Fruit fly (Drosophila melanogaster) whole organism, prepupa: Measurements from ENCODE around the gene yellow-f2.
A peak's percentile ranks its signal among the peaks of the same experiment; 100 is the strongest.

ENCODE experiments used
- Blimp-1 ChIP-seq: fragments of 200-800 bp; sonication (Bioruptor generic); optimal IDR thresholded peaks from 3 replicates; lab custom pipeline; 2017; ENCODE audit warnings: missing biosample characterization, missing genetic modification characterization, mild to moderate bottlenecking, moderate library complexity, missing genetic modification reagents
- CG11294 ChIP-seq: fragments of 200-800 bp; sonication (Bioruptor generic); IDR thresholded peaks from 2 replicates; pipeline ENCODE4 v1.3.6; 2022; ENCODE audit warnings: missing biosample characterization, missing genetic modification characterization
- CG11762 ChIP-seq: fragments of 200-800 bp; sonication (Bioruptor generic); optimal IDR thresholded peaks from 3 replicates; lab custom pipeline; 2016; ENCODE audit warnings: missing biosample characterization, missing genetic modification characterization; ENCODE audit not compliant: insufficient read depth
- CG15336 ChIP-seq: fragments of 200-800 bp; sonication (Bioruptor generic); IDR thresholded peaks from 2 replicates; pipeline ENCODE4 v1.3.6; 2022; ENCODE audit warnings: missing biosample characterization, missing genetic modification characterization
- CG1621 ChIP-seq: fragments of 200-800 bp; sonication (Bioruptor generic); optimal IDR thresholded peaks from 3 replicates; lab custom pipeline; 2018; ENCODE audit warnings: missing biosample characterization, mild to moderate bottlenecking, missing genetic modification characterization
- CG16779 ChIP-seq: fragments of 200-800 bp; sonication (Bioruptor generic); optimal IDR thresholded peaks from 3 replicates; lab custom pipeline; 2017; ENCODE audit warnings: missing biosample characterization, mild to moderate bottlenecking, missing genetic modification characterization
- CG3032 ChIP-seq: fragments of 200-800 bp; optimal IDR thresholded peaks from 2 replicates; lab custom pipeline; 2019; ENCODE audit warnings: missing biosample characterization, mild to moderate bottlenecking, missing genetic modification characterization, moderate library complexity
- CG34406 ChIP-seq: fragments of 200-800 bp; sonication (Bioruptor generic); optimal IDR thresholded peaks from 3 replicates; lab custom pipeline; 2016; ENCODE audit warnings: missing biosample characterization, missing genetic modification characterization
- CG6163 ChIP-seq: fragments of 200-800 bp; sonication (Bioruptor generic); IDR thresholded peaks from 3 replicates; pipeline ENCODE4 v1.3.6; 2022; ENCODE audit warnings: missing biosample characterization, missing genetic modification characterization
- CG6276 ChIP-seq: fragments of 200-800 bp; sonication (Bioruptor generic); optimal IDR thresholded peaks from 2 replicates; lab custom pipeline; 2017; ENCODE audit warnings: missing biosample characterization, mild to moderate bottlenecking, missing genetic modification characterization
- CG6808 ChIP-seq: fragments of 200-800 bp; sonication (Bioruptor generic); optimal IDR thresholded peaks from 3 replicates; lab custom pipeline; 2017; ENCODE audit warnings: missing biosample characterization, missing genetic modification characterization, mild to moderate bottlenecking, moderate library complexity, missing genetic modification reagents
- CG6854 ChIP-seq: fragments of 200-800 bp; sonication (Bioruptor generic); optimal IDR thresholded peaks from 2 replicates; lab custom pipeline; 2017; ENCODE audit warnings: missing biosample characterization, mild to moderate bottlenecking, missing genetic modification characterization
- CG7368 ChIP-seq: fragments of 200-800 bp; sonication (Bioruptor generic); optimal IDR thresholded peaks from 3 replicates; lab custom pipeline; 2016; ENCODE audit warnings: missing biosample characterization, missing genetic modification characterization
- CG8119 ChIP-seq: fragments of 200-800 bp; sonication (Bioruptor generic); IDR thresholded peaks from 3 replicates; pipeline ENCODE4 v1.3.6; 2022; ENCODE audit warnings: missing biosample characterization, missing genetic modification characterization
- CG8319 ChIP-seq: fragments of 200-800 bp; sonication (Bioruptor generic); optimal IDR thresholded peaks from 3 replicates; lab custom pipeline; 2016; ENCODE audit warnings: missing biosample characterization, missing genetic modification characterization
- Eip75B ChIP-seq: fragments of 200-800 bp; sonication (Bioruptor generic); optimal IDR thresholded peaks from 3 replicates; lab custom pipeline; 2016; ENCODE audit warnings: missing biosample characterization, missing genetic modification characterization
- Eip78C ChIP-seq: fragments of 200-800 bp; sonication (Bioruptor generic); peaks from one replicate; lab custom pipeline; 2016; ENCODE audit warnings: missing biosample characterization, missing genetic modification characterization
- Eip93F ChIP-seq: fragments of 200-800 bp; sonication (Bioruptor generic); optimal IDR thresholded peaks from 2 replicates; lab custom pipeline; 2016; ENCODE audit warnings: missing biosample characterization, mild to moderate bottlenecking, missing genetic modification characterization
- Ets21C ChIP-seq: fragments of 200-800 bp; sonication (Bioruptor generic); optimal IDR thresholded peaks from 3 replicates; lab custom pipeline; 2016; ENCODE audit warnings: missing biosample characterization, missing genetic modification characterization
- Ets96B ChIP-seq: fragments of 200-800 bp; optimal IDR thresholded peaks from 2 replicates; lab custom pipeline; 2019; ENCODE audit warnings: missing biosample characterization, mild to moderate bottlenecking, missing genetic modification characterization, moderate library complexity
- Gug ChIP-seq: fragments of 200-800 bp; sonication (Bioruptor generic); IDR thresholded peaks from 2 replicates; pipeline ENCODE4 v1.3.6; 2022; ENCODE audit warnings: missing biosample characterization, missing genetic modification characterization
- Hr38 ChIP-seq: sonication (Bioruptor generic); optimal IDR thresholded peaks from 2 replicates; lab custom pipeline; 2016; ENCODE audit warnings: missing biosample characterization, missing genetic modification characterization
- Hr4 ChIP-seq: fragments of 200-800 bp; sonication (Bioruptor generic); optimal IDR thresholded peaks from 3 replicates; lab custom pipeline; 2016; ENCODE audit warnings: missing biosample characterization, missing genetic modification characterization
- OdsH ChIP-seq: fragments of 200-800 bp; sonication (Bioruptor generic); optimal IDR thresholded peaks from 3 replicates; lab custom pipeline; 2016; ENCODE audit warnings: missing biosample characterization, missing genetic modification characterization
- Sox14 ChIP-seq: fragments of 200-800 bp; sonication (Bioruptor generic); optimal IDR thresholded peaks from 3 replicates; lab custom pipeline; 2016; ENCODE audit warnings: missing biosample characterization, missing genetic modification characterization
- cyc ChIP-seq: fragments of 200-800 bp; sonication (Bioruptor generic); optimal IDR thresholded peaks from 3 replicates; lab custom pipeline; 2016; ENCODE audit warnings: missing biosample characterization, missing genetic modification characterization
- dac ChIP-seq: fragments of 200-800 bp; sonication (Bioruptor generic); optimal IDR thresholded peaks from 2 replicates; lab custom pipeline; 2017; ENCODE audit warnings: missing biosample characterization, mild to moderate bottlenecking, missing genetic modification characterization
- dsx ChIP-seq: fragments of 200-800 bp; optimal IDR thresholded peaks from 3 replicates; lab custom pipeline; 2019; ENCODE audit warnings: missing biosample characterization, mild to moderate bottlenecking, missing genetic modification characterization, moderate library complexity; ENCODE audit not compliant: poor library complexity, severe bottlenecking
- esn ChIP-seq: fragments of 200-800 bp; sonication (Bioruptor generic); optimal IDR thresholded peaks from 2 replicates; lab custom pipeline; 2016; ENCODE audit warnings: missing biosample characterization, mild to moderate bottlenecking, missing genetic modification characterization, moderate library complexity
- fd85E ChIP-seq: fragments of 200-800 bp; sonication (Bioruptor generic); optimal IDR thresholded peaks from 3 replicates; lab custom pipeline; 2016; ENCODE audit warnings: missing biosample characterization, missing genetic modification characterization
- lz ChIP-seq: fragments of 200-800 bp; sonication (Bioruptor generic); optimal IDR thresholded peaks from 3 replicates; lab custom pipeline; 2016; ENCODE audit warnings: missing biosample characterization, missing genetic modification characterization
- net ChIP-seq: fragments of 200-800 bp; sonication (Bioruptor generic); optimal IDR thresholded peaks from 3 replicates; lab custom pipeline; 2016; ENCODE audit warnings: missing biosample characterization, missing genetic modification characterization
- salr ChIP-seq, 2 experiments: fragments of 200-800 bp; sonication (Bioruptor generic); optimal IDR thresholded peaks; 3 replicates each; lab custom pipeline; 2016 to 2018; ENCODE audit warnings: missing biosample characterization in 2 of 2, missing genetic modification characterization in 2 of 2, mild to moderate bottlenecking in 1 of 2
- ss ChIP-seq, 2 experiments: fragments of 200-800 bp; sonication (Bioruptor generic); optimal IDR thresholded peaks; 2 replicates in 1 of 2; 3 replicates in 1 of 2; lab custom pipeline; 2017 to 2018; ENCODE audit warnings: mild to moderate bottlenecking in 2 of 2, missing biosample characterization in 2 of 2, missing genetic modification characterization in 2 of 2, moderate library complexity in 1 of 2
- svp ChIP-seq: fragments of 200-800 bp; sonication (Bioruptor generic); peaks from one replicate; lab custom pipeline; 2016; ENCODE audit warnings: missing biosample characterization, missing genetic modification characterization
- topi ChIP-seq: fragments of 200-800 bp; sonication (Bioruptor generic); optimal IDR thresholded peaks from 3 replicates; lab custom pipeline; 2016; ENCODE audit warnings: missing biosample characterization, missing genetic modification characterization
- vri ChIP-seq: fragments of 200-800 bp; sonication (Bioruptor generic); optimal IDR thresholded peaks from 3 replicates; lab custom pipeline; 2016; ENCODE audit warnings: missing biosample characterization, mild to moderate bottlenecking, missing genetic modification characterization

yellow-f2 gene

dm6 chr3R:13012351-13012750 lies 17.4 kb upstream of the yellow-f2 start (continued):
- peak; percentile 49 for TF ChIP-seq CG3032 (tag; lab: Kevin White, UChicago)
- peak; percentile 77 for TF ChIP-seq OdsH (GFP tag; lab: Kevin White, UChicago)
- peak; percentile 80 for TF ChIP-seq Gug (GFP tag; lab: Robert Waterston, UW)
- peak; percentile 56 for TF ChIP-seq CG34406
- TF ChIP-seq dac (GFP tag; lab: Kevin White, UChicago): peak; percentile 77
- TF ChIP-seq Ets96B (tag; lab: Kevin White, UChicago): peak; percentile 63
- TF ChIP-seq CG11294 (GFP tag; lab: Robert Waterston, UW): peak; percentile 51
- TF ChIP-seq fd85E (GFP tag; lab: Kevin White, UChicago): no peak
- TF ChIP-seq svp (GFP tag; lab: Kevin White, UChicago): peak; percentile 87
- TF ChIP-seq CG6276 (GFP tag; lab: Kevin White, UChicago): peak; percentile 77
- peak; percentile 63 for TF ChIP-seq CG8319
- TF ChIP-seq, all 60 proteins: peak for 55

- no peak for TF ChIP-seq Hr38 (GFP tag; lab: Kevin White, UChicago)
- TF ChIP-seq ss (GFP tag; optimal IDR thresholded peaks at IDR 0.05; lab: Kevin White, UChicago): peak in 1 of 2 experiments; percentile 31
- no peak for TF ChIP-seq cyc (GFP tag; lab: Kevin White, UChicago)
- peak; percentile 15 for TF ChIP-seq CG16779 (tag; lab: Kevin White, UChicago)
- peak; percentile 92 for TF ChIP-seq CG1621 (tag; lab: Kevin White, UChicago)
- TF ChIP-seq CG6854 (GFP tag; lab: Kevin White, UChicago): peak; percentile 40
- no peak for TF ChIP-seq CG11762 (GFP tag; lab: Kevin White, UChicago)
- TF ChIP-seq svp (GFP tag; lab: Kevin White, UChicago): no peak
- 0 out of 3 replicates have a peak, but pooled peaks have one; percentile 26 for TF ChIP-seq CG8119
- TF ChIP-seq, all 60 proteins: peak for 5
Measured at dm6 chr3R:13011621-13011963, 16.6 kb upstream of the yellow-f2 start, which contains the start of gene CtBP. TSS of gene CtBP (plus strand) at chr3R:13011649.

DNA sequence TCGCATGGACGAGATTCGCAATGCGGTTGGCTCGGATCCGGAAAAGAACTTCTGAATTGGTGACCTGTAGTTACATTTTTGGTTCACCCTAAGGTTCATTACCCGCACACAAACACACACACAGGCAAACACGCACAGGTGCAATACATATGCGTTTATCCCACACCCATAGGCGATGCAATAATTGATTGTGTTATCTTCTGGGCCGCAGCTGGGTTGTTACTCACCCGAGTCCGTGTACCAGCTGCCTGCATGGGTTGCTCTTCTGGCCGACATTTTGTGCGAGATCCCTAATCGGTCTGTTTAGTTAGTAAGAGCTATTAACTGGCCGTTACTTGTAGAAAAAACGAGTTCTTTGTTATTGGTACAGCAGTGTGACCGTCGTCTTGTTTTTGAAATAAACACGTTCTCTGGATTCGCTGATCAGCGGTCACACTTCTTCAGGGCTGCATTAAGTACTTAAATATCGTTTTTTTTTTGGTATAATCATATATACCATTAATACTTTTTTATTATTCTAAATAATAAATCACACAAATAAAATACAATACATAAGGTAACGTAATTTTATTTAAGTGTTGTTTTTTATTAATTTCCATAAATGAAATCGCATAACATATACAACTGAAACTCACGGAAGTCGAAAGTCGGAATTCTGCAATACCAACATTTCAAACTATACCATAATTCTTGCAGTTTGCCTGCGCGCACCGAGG lies 16.1 kb upstream of the yellow-f2 start, which contains the start of gene CG8031:
Gene CG8031, minus strand, starts transcription at position 406 of the 716 bp plus-strand sequence.
- TF ChIP-seq Eip78C (GFP tag; lab: Kevin White, UChicago): peak; percentile 31
- no peak for TF ChIP-seq CG16779 (tag; lab: Kevin White, UChicago)
- TF ChIP-seq esn (GFP tag; lab: Kevin White, UChicago): no peak
- TF ChIP-seq CG8119: 0 out of 3 replicates have a peak, but pooled peaks have one; percentile 28
- no peak for TF ChIP-seq OdsH (GFP tag; lab: Kevin White, UChicago)
- 0 out of 2 replicates have a peak, but pooled peaks have one; percentile 17 for TF ChIP-seq CG15336 (GFP tag; lab: Robert Waterston, UW)
- TF ChIP-seq CG6163: peak; percentile 50; the same call in 1 of the 3 replicates
- no peak for TF ChIP-seq lz (GFP tag; lab: Kevin White, UChicago)
- no peak for TF ChIP-seq salr (GFP tag; optimal IDR thresholded peaks at IDR 0.05; lab: Kevin White, UChicago)
- TF ChIP-seq fd85E (GFP tag; lab: Kevin White, UChicago): no peak
- TF ChIP-seq CG8319: peak; percentile 21
- peak; percentile 87 for TF ChIP-seq Sox14
- no peak for TF ChIP-seq CG7368 (GFP tag; lab: Kevin White, UChicago)
- TF ChIP-seq CG6854 (GFP tag; lab: Kevin White, UChicago): peak; percentile 2
- TF ChIP-seq CG34406: no peak
- peak; percentile 73 for TF ChIP-seq vri (GFP tag; lab: Kevin White, UChicago)

dm6 chr3R:13009595-13009994 lies 14.6 kb upstream of the yellow-f2 start, which contains the start of gene CG11656:
TSS of gene CG11656 (plus strand) at chr3R:13009895.
- TF ChIP-seq ss (GFP tag; optimal IDR thresholded peaks at IDR 0.05; lab: Kevin White, UChicago) (no peak), Eip75B (GFP tag; lab: Kevin White, UChicago) (no peak), CG6808 (GFP tag; lab: Kevin White, UChicago) (no peak), Ets21C (no peak), Blimp-1 (no peak), Hr38 (GFP tag; lab: Kevin White, UChicago) (no peak), topi (GFP tag; lab: Kevin White, UChicago) (no peak), Eip93F (no peak), Hr4 (no peak), net (GFP tag; lab: Kevin White, UChicago) (no peak), svp (GFP tag; lab: Kevin White, UChicago) (no peak), CG6163 (no peak), CG8119 (no peak), CG11294 (GFP tag; lab: Robert Waterston, UW) (no peak), CG11762 (GFP tag; lab: Kevin White, UChicago) (no peak), vri (GFP tag; lab: Kevin White, UChicago) (no peak), dsx (GFP tag; lab: Kevin White, UChicago) (no peak), Eip78C (GFP tag; lab: Kevin White, UChicago) (no peak)
